Worm (Caenorhabditis elegans) whole organism, L2 larva: ENCODE measurements around the gene afmd-1.
"Not testable (repeated sequence)": the region's sequence is repeated elsewhere in the genome, so short reads cannot be mapped to it uniquely, and the experiment has no call there.

Source experiments
- C34F6.9 ChIP-seq: fragments of 150-350 bp; optimal IDR thresholded peaks from 2 replicates; lab custom pipeline; 2014; ENCODE audit warnings: missing biosample characterization, missing genetic modification characterization
- R02D3.7 ChIP-seq: fragments of 150-350 bp; optimal IDR thresholded peaks from 2 replicates; lab custom pipeline; 2014; ENCODE audit warnings: missing biosample characterization, missing genetic modification characterization
- ama-1 ChIP-seq: fragments of 150-350 bp; optimal IDR thresholded peaks from 2 replicates; lab custom pipeline; 2018; ENCODE audit warnings: inconsistent platforms
- blmp-1 ChIP-seq: sonication (generic microtip); optimal IDR thresholded peaks from 2 replicates; lab custom pipeline; 2017; ENCODE audit warnings: missing genetic modification characterization, mild to moderate bottlenecking, missing compliant biosample characterization, antibody characterized with exemption, moderate library complexity; ENCODE audit not compliant: insufficient read depth
- ceh-16 ChIP-seq: fragments of 150-350 bp; optimal IDR thresholded peaks from 2 replicates; lab custom pipeline; 2014; ENCODE audit warnings: missing biosample characterization, missing genetic modification characterization
- ceh-82 ChIP-seq: fragments of 150-350 bp; optimal IDR thresholded peaks from 2 replicates; lab custom pipeline; 2014; ENCODE audit warnings: missing biosample characterization, missing genetic modification characterization
- crh-2 ChIP-seq: sonication (generic microtip); optimal IDR thresholded peaks from 2 replicates; lab custom pipeline; 2017; ENCODE audit warnings: missing biosample characterization, missing genetic modification characterization
- dmd-4 ChIP-seq: sonication (generic microtip); optimal IDR thresholded peaks from 2 replicates; lab custom pipeline; 2017; ENCODE audit warnings: missing biosample characterization, missing genetic modification characterization
- egl-27 ChIP-seq: sonication (generic microtip); optimal IDR thresholded peaks from 3 replicates; lab custom pipeline; 2017; ENCODE audit warnings: missing biosample characterization, missing genetic modification reagents, missing genetic modification characterization
- fos-1 ChIP-seq: fragments of 150-350 bp; optimal IDR thresholded peaks from 2 replicates; lab custom pipeline; 2014; ENCODE audit warnings: missing biosample characterization, missing genetic modification characterization
- gmeb-1 ChIP-seq: fragments of 150-350 bp; optimal IDR thresholded peaks from 2 replicates; lab custom pipeline; 2014; ENCODE audit warnings: missing biosample characterization, missing genetic modification characterization
- lin-11 ChIP-seq: fragments of 150-350 bp; sonication (generic microtip); optimal IDR thresholded peaks from 2 replicates; lab custom pipeline; 2014; ENCODE audit warnings: missing biosample characterization, missing genetic modification characterization, inconsistent platforms, mixed read lengths
- lin-39 ChIP-seq: fragments of 150-350 bp; optimal IDR thresholded peaks from 2 replicates; lab custom pipeline; 2014; ENCODE audit warnings: missing biosample characterization, missing genetic modification reagents, missing genetic modification characterization
- lsy-2 ChIP-seq, 2 experiments: fragments of 150-350 bp in 1 of 2; sonication (generic microtip) in 1 of 2; optimal IDR thresholded peaks; 2 replicates each; lab custom pipeline; 2014 to 2017; ENCODE audit warnings: missing biosample characterization in 2 of 2, missing genetic modification characterization in 2 of 2
- mbf-1 ChIP-seq: sonication (generic microtip); optimal IDR thresholded peaks from 2 replicates; lab custom pipeline; 2017; ENCODE audit warnings: missing biosample characterization, missing genetic modification characterization
- mdl-1 ChIP-seq, 2 experiments: fragments of 150-350 bp in 1 of 2; sonication (generic microtip) in 1 of 2; optimal IDR thresholded peaks; 2 replicates each; lab custom pipeline; 2017; ENCODE audit warnings: missing biosample characterization in 2 of 2, missing genetic modification characterization in 2 of 2
- nhr-11 ChIP-seq: fragments of 150-350 bp; optimal IDR thresholded peaks from 2 replicates; lab custom pipeline; 2014; ENCODE audit warnings: missing biosample characterization, missing genetic modification characterization
- nhr-12 ChIP-seq: fragments of 150-350 bp; optimal IDR thresholded peaks from 2 replicates; lab custom pipeline; 2014; ENCODE audit warnings: missing biosample characterization, missing genetic modification characterization
- nhr-129 ChIP-seq: fragments of 150-350 bp; optimal IDR thresholded peaks from 2 replicates; lab custom pipeline; 2014; ENCODE audit warnings: missing biosample characterization, missing genetic modification characterization
- nhr-21 ChIP-seq: fragments of 150-350 bp; optimal IDR thresholded peaks from 2 replicates; lab custom pipeline; 2014; ENCODE audit warnings: missing biosample characterization, missing genetic modification characterization
- nhr-23 ChIP-seq: fragments of 150-350 bp; optimal IDR thresholded peaks from 2 replicates; lab custom pipeline; 2014; ENCODE audit warnings: missing biosample characterization, missing genetic modification reagents, missing genetic modification characterization
- nhr-25 ChIP-seq: fragments of 150-350 bp; sonication (generic microtip); optimal IDR thresholded peaks from 3 replicates; lab custom pipeline; 2014; ENCODE audit warnings: missing biosample characterization, missing genetic modification characterization
- peb-1 ChIP-seq: fragments of 150-350 bp; optimal IDR thresholded peaks from 2 replicates; lab custom pipeline; 2014; ENCODE audit warnings: missing biosample characterization, missing genetic modification characterization
- sem-4 ChIP-seq: fragments of 150-350 bp; optimal IDR thresholded peaks from 2 replicates; lab custom pipeline; 2014; ENCODE audit warnings: missing biosample characterization, missing genetic modification reagents, missing genetic modification characterization
- sma-3 ChIP-seq: sonication (generic microtip); optimal IDR thresholded peaks from 2 replicates; lab custom pipeline; 2016; ENCODE audit warnings: missing genetic modification reagents, missing genetic modification characterization, missing compliant biosample characterization
- sma-9 ChIP-seq, 2 experiments: fragments of 150-350 bp in 1 of 2; sonication (generic microtip) in 1 of 2; optimal IDR thresholded peaks; 2 replicates each; lab custom pipeline; 2014 to 2016; ENCODE audit warnings: missing genetic modification characterization in 2 of 2, mild to moderate bottlenecking in 1 of 2, missing biosample characterization in 1 of 2, missing compliant biosample characterization in 1 of 2, missing genetic modification reagents in 1 of 2, moderate library complexity in 1 of 2
- snpc-4 ChIP-seq: fragments of 150-350 bp; optimal IDR thresholded peaks from 2 replicates; lab custom pipeline; 2014; ENCODE audit warnings: missing biosample characterization, missing genetic modification characterization
- unc-39 ChIP-seq: fragments of 150-350 bp; optimal IDR thresholded peaks from 2 replicates; lab custom pipeline; 2014; ENCODE audit warnings: missing biosample characterization, missing genetic modification characterization
- unc-55 ChIP-seq: fragments of 150-350 bp; sonication (generic microtip); optimal IDR thresholded peaks from 3 replicates; lab custom pipeline; 2014; ENCODE audit warnings: missing biosample characterization, missing genetic modification reagents, missing genetic modification characterization
- unc-62 ChIP-seq: fragments of 150-350 bp; optimal IDR thresholded peaks from 2 replicates; lab custom pipeline; 2014; ENCODE audit warnings: missing biosample characterization, missing genetic modification reagents, missing genetic modification characterization
- ztf-11 ChIP-seq: sonication (generic microtip); optimal IDR thresholded peaks from 2 replicates; lab custom pipeline; 2017; ENCODE audit warnings: missing biosample characterization, missing genetic modification characterization

afmd-1 gene

ce11 chrIV:7245592-7245991 lies 1.6 kb downstream of the afmd-1 start:
- TF ChIP-seq R02D3.7 (tag; lab: Kevin White, UChicago), result no peak
- TF ChIP-seq nhr-11, result no peak
- no peak for TF ChIP-seq lsy-2 (tag; optimal IDR thresholded peaks at IDR 0.05; lab: Kevin White, UChicago)
- no peak for TF ChIP-seq blmp-1 (tag; lab: Kevin White, UChicago)
- TF ChIP-seq peb-1 (tag; lab: Kevin White, UChicago), result no peak
- TF ChIP-seq fos-1, result no peak
- TF ChIP-seq nhr-21, result no peak
- TF ChIP-seq sem-4 (tag; lab: Kevin White, UChicago), result no peak
- TF ChIP-seq nhr-12 (tag; lab: Kevin White, UChicago), result no peak
- TF ChIP-seq nhr-23 (tag; lab: Kevin White, UChicago), result no peak
- TF ChIP-seq crh-2 (tag; lab: Kevin White, UChicago), result no peak
- TF ChIP-seq, all 48 proteins: peak for 0

ce11 chrIV:7246553-7246952 lies 2.5 kb downstream of the afmd-1 start, which contains the start of gene col-114:
Gene col-114 (minus strand): TSS chrIV:7246653.
- no peak for TF ChIP-seq ztf-11 (tag; lab: Kevin White, UChicago)
- TF ChIP-seq blmp-1 (tag; lab: Kevin White, UChicago), result no peak
- no peak for TF ChIP-seq unc-39 (tag; lab: Kevin White, UChicago)

DNA sequence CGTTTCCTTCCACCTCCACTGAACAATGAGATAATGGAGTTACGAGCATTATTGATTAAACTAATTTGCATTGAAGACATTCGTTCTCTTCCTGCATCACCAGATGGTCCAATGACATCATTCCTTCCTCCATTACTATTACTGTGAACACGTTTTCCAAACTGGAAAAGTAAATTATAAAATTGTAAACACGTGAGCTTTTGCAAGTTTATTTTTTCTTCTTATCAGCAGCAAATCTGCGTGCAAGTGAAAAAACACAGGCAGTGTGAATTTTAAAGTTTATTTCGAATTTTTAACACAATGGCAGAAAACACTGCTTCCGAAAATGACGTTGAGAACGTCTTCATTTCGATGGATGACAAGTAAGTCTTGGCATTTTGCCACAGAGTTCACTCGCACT lies 3.2 kb downstream of the afmd-1 start, which contains the start of gene D2024.1:
Gene D2024.1, plus strand, starts transcription at position 301 of the 400 bp plus-strand sequence.
- not testable (repeated sequence) for TF ChIP-seq fos-1; ztf-11 (tag; lab: Kevin White, UChicago); lin-11

DNA sequence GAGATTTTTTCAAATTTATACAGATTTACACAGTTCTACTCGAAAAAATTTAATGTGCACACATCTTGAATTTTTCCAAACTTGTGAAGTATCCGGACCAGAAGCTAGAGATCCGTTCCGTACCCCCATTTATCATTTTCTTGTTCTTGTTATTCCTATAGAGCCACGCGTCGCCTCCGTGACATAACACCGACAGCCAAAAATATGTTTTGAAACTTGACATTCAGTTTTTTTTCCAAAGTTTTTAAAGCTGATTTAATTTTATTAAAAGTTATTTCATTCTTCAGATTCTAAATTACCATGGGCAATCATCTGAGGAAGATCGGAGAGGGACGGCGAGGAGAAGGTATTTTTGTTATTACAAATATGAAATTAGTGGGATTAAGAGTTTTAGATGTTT lies 6.1 kb downstream of the afmd-1 start, which contains the start of gene D2024.18:
Gene D2024.18, plus strand, starts transcription at position 301 of the 400 bp plus-strand sequence.
- TF ChIP-seq sem-4 (tag; lab: Kevin White, UChicago) (no peak), ceh-16 (tag; lab: Kevin White, UChicago) (no peak), nhr-129 (no peak), lin-39 (no peak), C34F6.9 (tag; lab: Kevin White, UChicago) (no peak), ceh-82 (tag; lab: Kevin White, UChicago) (no peak), snpc-4 (no peak), mdl-1 (tag; optimal IDR thresholded peaks at IDR 0.05; lab: Kevin White, UChicago) (no peak), nhr-25 (tag; lab: Kevin White, UChicago) (no peak), sma-3 (GFP tag; lab: Kevin White, UChicago) (no peak), blmp-1 (tag; lab: Kevin White, UChicago) (no peak), ztf-11 (tag; lab: Kevin White, UChicago) (no peak), mbf-1 (no peak)
- TF ChIP-seq, all 48 proteins: peak for 0

ce11 chrIV:7253271-7253670 lies 9.2 kb downstream of the afmd-1 start:
- TF ChIP-seq snpc-4 (peak; percentile 50), dmd-4 (tag; lab: Kevin White, UChicago) (no peak)

DNA sequence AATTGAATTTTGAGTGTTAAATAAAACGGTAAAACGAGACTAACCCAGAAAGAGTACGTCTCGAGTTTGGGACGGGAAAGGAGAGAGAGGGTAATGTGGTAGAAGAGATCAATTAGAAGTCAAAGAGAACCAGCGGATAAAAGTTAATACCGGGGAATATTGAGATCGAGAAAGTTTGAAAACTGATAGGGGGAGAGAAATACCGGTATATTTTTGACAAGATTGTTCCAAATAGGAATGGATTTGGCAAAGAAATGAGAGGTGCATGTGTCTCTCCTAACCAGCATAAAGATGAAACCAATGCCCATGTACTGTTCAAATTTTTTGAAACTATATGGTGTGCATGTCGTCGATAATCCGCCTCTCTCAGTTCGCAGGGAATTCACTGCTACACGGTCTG lies 10.7 kb downstream of the afmd-1 start, which contains the start of gene C06E4.5:
Gene C06E4.5, plus strand, starts transcription at position 301 of the 400 bp plus-strand sequence.
- not testable (repeated sequence) for TF ChIP-seq sem-4 (tag; lab: Kevin White, UChicago); egl-27 (tag; lab: Kevin White, UChicago); unc-62

- TF ChIP-seq egl-27 (tag; lab: Kevin White, UChicago), result peak; percentile 32
- TF ChIP-seq fos-1, result peak; percentile 71
- peak; percentile 77 for TF ChIP-seq sma-9 (GFP tag; optimal IDR thresholded peaks at IDR 0.05; lab: Kevin White, UChicago)
- TF ChIP-seq sma-9 (tag; optimal IDR thresholded peaks at IDR 0.05; lab: Kevin White, UChicago), result no peak
- peak in 1 of 2 experiments; percentile 10 for TF ChIP-seq mdl-1 (tag; optimal IDR thresholded peaks at IDR 0.05; lab: Kevin White, UChicago)
- TF ChIP-seq gmeb-1 (tag; lab: Kevin White, UChicago), result peak; percentile 44
- TF ChIP-seq unc-62, result no peak
- peak; percentile 59 for TF ChIP-seq unc-55
- no peak for TF ChIP-seq lin-11
- no peak for TF ChIP-seq ceh-16 (tag; lab: Kevin White, UChicago)
- TF ChIP-seq mbf-1, result no peak
- TF ChIP-seq ama-1 (lab: Kevin White, UChicago), result no peak
- TF ChIP-seq crh-2 (tag; lab: Kevin White, UChicago), result no peak
- TF ChIP-seq nhr-12 (tag; lab: Kevin White, UChicago), result no peak
- TF ChIP-seq unc-39 (tag; lab: Kevin White, UChicago), result no peak
Observed at ce11 chrIV:7258253-7258652, 14.2 kb downstream of the afmd-1 start, which contains the start of gene C06E4.6. Gene C06E4.6 (minus strand): TSS chrIV:7258303.
